Worm (Caenorhabditis elegans) whole organism, late embryonic: ENCODE results near the gene plpp-1.1.
A peak's percentile ranks its signal among the peaks of the same experiment; 100 is the strongest.

Experiments
- C08G9.2 ChIP-seq: sonication (generic microtip); optimal IDR thresholded peaks from 2 replicates; lab custom pipeline; 2016; ENCODE audit warnings: mild to moderate bottlenecking, missing genetic modification characterization, moderate library complexity, missing compliant biosample characterization
- C38D4.7 ChIP-seq: fragments of 200-800 bp; sonication (Bioruptor generic); optimal IDR thresholded peaks from 2 replicates; lab custom pipeline; 2018; ENCODE audit warnings: mild to moderate bottlenecking, missing genetic modification characterization, moderate library complexity, missing compliant biosample characterization
- Y22D7AL.16 ChIP-seq: sonication (generic microtip); optimal IDR thresholded peaks from 2 replicates; lab custom pipeline; 2016; ENCODE audit warnings: missing genetic modification characterization, missing compliant biosample characterization
- ahr-1 ChIP-seq: sonication (generic microtip); optimal IDR thresholded peaks from 2 replicates; lab custom pipeline; 2016; ENCODE audit warnings: missing genetic modification characterization, missing compliant biosample characterization
- ceh-14 ChIP-seq: sonication (generic microtip); optimal IDR thresholded peaks from 2 replicates; lab custom pipeline; 2016; ENCODE audit warnings: missing genotype, missing genetic modification characterization, missing compliant biosample characterization
- ceh-18 ChIP-seq: sonication (generic microtip); optimal IDR thresholded peaks from 2 replicates; lab custom pipeline; 2016; ENCODE audit warnings: missing genetic modification characterization, missing compliant biosample characterization
- ceh-19 ChIP-seq: fragments of 200-800 bp; sonication (Bioruptor generic); optimal IDR thresholded peaks from 2 replicates; lab custom pipeline; 2018; ENCODE audit warnings: mild to moderate bottlenecking, missing genetic modification characterization, missing compliant biosample characterization
- ceh-2 ChIP-seq: sonication (generic microtip); optimal IDR thresholded peaks from 2 replicates; lab custom pipeline; 2016; ENCODE audit warnings: missing genotype, missing genetic modification characterization, missing compliant biosample characterization
- ceh-24 ChIP-seq: sonication (generic microtip); optimal IDR thresholded peaks from 2 replicates; lab custom pipeline; 2016; ENCODE audit warnings: mild to moderate bottlenecking, missing genetic modification characterization, missing compliant biosample characterization
- ceh-31 ChIP-seq: sonication (generic microtip); optimal IDR thresholded peaks from 2 replicates; lab custom pipeline; 2016; ENCODE audit warnings: missing genetic modification characterization, missing compliant biosample characterization
- ceh-48 ChIP-seq: sonication (generic microtip); optimal IDR thresholded peaks from 2 replicates; lab custom pipeline; 2016; ENCODE audit warnings: missing genetic modification characterization, inconsistent platforms, missing compliant biosample characterization
- ceh-6 ChIP-seq: fragments of 200-800 bp; sonication (Bioruptor generic); optimal IDR thresholded peaks from 2 replicates; lab custom pipeline; 2018; ENCODE audit warnings: mild to moderate bottlenecking, missing genetic modification characterization, missing compliant biosample characterization
- che-1 ChIP-seq: sonication (generic microtip); optimal IDR thresholded peaks from 2 replicates; lab custom pipeline; 2016; ENCODE audit warnings: mild to moderate bottlenecking, missing genetic modification characterization, missing compliant biosample characterization
- dmd-4 ChIP-seq: sonication (generic microtip); optimal IDR thresholded peaks from 2 replicates; lab custom pipeline; 2016; ENCODE audit warnings: borderline replicate concordance, missing genetic modification characterization, missing compliant biosample characterization
- ets-4 ChIP-seq: sonication (generic microtip); optimal IDR thresholded peaks from 2 replicates; lab custom pipeline; 2016; ENCODE audit warnings: missing genetic modification characterization, missing compliant biosample characterization
- eyg-1 ChIP-seq: sonication (generic microtip); optimal IDR thresholded peaks from 2 replicates; lab custom pipeline; 2016; ENCODE audit warnings: missing genotype, missing genetic modification characterization, missing compliant biosample characterization
- fkh-10 ChIP-seq: fragments of 150-350 bp; optimal IDR thresholded peaks from 2 replicates; lab custom pipeline; 2014; ENCODE audit warnings: missing biosample characterization, missing genetic modification reagents, missing genetic modification characterization
- fkh-6 ChIP-seq: sonication (generic microtip); optimal IDR thresholded peaks from 2 replicates; lab custom pipeline; 2016; ENCODE audit warnings: missing genetic modification characterization, missing compliant biosample characterization
- gmeb-2 ChIP-seq: sonication (generic microtip); optimal IDR thresholded peaks from 2 replicates; lab custom pipeline; 2016; ENCODE audit warnings: missing genetic modification characterization, inconsistent platforms, missing compliant biosample characterization
- lim-6 ChIP-seq: sonication (generic microtip); optimal IDR thresholded peaks from 2 replicates; lab custom pipeline; 2016; ENCODE audit warnings: missing genetic modification characterization, missing compliant biosample characterization
- nfya-1 ChIP-seq: sonication (generic microtip); optimal IDR thresholded peaks from 2 replicates; lab custom pipeline; 2017; ENCODE audit warnings: missing genetic modification characterization, mild to moderate bottlenecking, missing compliant biosample characterization, antibody characterized with exemption, moderate library complexity
- nhr-11 ChIP-seq: fragments of 150-350 bp; optimal IDR thresholded peaks from 2 replicates; lab custom pipeline; 2014; ENCODE audit warnings: missing biosample characterization, missing genetic modification characterization
- nhr-232 ChIP-seq: sonication (generic microtip); optimal IDR thresholded peaks from 2 replicates; lab custom pipeline; 2016; ENCODE audit warnings: missing genetic modification characterization, missing compliant biosample characterization
- odd-2 ChIP-seq: sonication (generic microtip); optimal IDR thresholded peaks from 2 replicates; lab custom pipeline; 2017; ENCODE audit warnings: antibody characterized with exemption, mild to moderate bottlenecking, missing genetic modification characterization, missing compliant biosample characterization
- pha-4 ChIP-seq: fragments of 150-350 bp; optimal IDR thresholded peaks from 2 replicates; lab custom pipeline; 2018; ENCODE audit warnings: missing biosample characterization, missing genetic modification reagents, missing genetic modification characterization
- ref-2 ChIP-seq: sonication (generic microtip); optimal IDR thresholded peaks from 2 replicates; lab custom pipeline; 2016; ENCODE audit warnings: missing genetic modification characterization, missing compliant biosample characterization
- rnt-1 ChIP-seq: sonication (generic microtip); optimal IDR thresholded peaks from 2 replicates; lab custom pipeline; 2016; ENCODE audit warnings: missing genetic modification characterization, missing compliant biosample characterization
- sdc-2 ChIP-seq: sonication (generic microtip); optimal IDR thresholded peaks from 2 replicates; lab custom pipeline; 2016; ENCODE audit warnings: missing genotype, missing genetic modification characterization, missing compliant biosample characterization
- sox-2 ChIP-seq: fragments of 200-800 bp; sonication (Bioruptor generic); IDR thresholded peaks from 2 replicates; pipeline ENCODE4 v1.3.6; 2022; ENCODE audit warnings: missing genetic modification reagents, missing genetic modification characterization, missing compliant biosample characterization
- ttx-3 ChIP-seq: sonication (generic microtip); optimal IDR thresholded peaks from 2 replicates; lab custom pipeline; 2016; ENCODE audit warnings: missing genetic modification reagents, missing genetic modification characterization, missing compliant biosample characterization
- unc-3 ChIP-seq, 2 experiments: fragments of 200-800 bp in 1 of 2; sonication (Bioruptor generic) in 1 of 2; sonication (generic microtip) in 1 of 2; conservative IDR thresholded peaks in 1 of 2; optimal IDR thresholded peaks in 1 of 2; 2 replicates each; pipeline versions ENCODE4 v1.3.6 to Lab custom; 2016 to 2022; ENCODE audit warnings: missing compliant biosample characterization in 2 of 2, missing genetic modification characterization in 2 of 2, missing genetic modification reagents in 1 of 2
- zip-5 ChIP-seq: sonication (generic microtip); optimal IDR thresholded peaks from 2 replicates; lab custom pipeline; 2016; ENCODE audit warnings: missing genetic modification characterization, missing compliant biosample characterization

plpp-1.1 gene

DNA sequence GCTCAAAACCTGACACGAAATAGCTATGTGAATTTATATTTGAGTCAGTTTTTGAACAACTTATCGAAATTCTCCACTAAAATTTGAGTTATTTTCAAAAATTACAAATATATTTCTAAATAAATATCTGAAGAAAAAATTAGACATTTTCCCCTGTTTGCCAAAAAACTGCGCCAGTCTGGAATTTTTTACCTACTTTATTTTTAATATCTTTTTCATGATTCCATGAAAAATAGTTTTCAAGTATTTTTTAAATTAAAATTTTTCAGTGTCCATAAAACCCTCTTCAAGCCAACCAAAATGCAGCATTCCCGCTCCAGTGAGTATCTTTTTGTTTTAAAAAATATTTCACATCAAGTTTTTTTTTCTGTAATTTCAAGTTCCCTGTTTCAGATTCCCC, 36.7 kb downstream of the plpp-1.1 start, which contains the start of gene F53C3.8:
Gene F53C3.8 (plus strand): TSS at position 301 of the 400 bp plus-strand sequence.
- no peak for TF ChIP-seq ceh-24
- TF ChIP-seq lim-6 (tag; lab: Kevin White, UChicago), result no peak
- TF ChIP-seq ets-4, result no peak
- TF ChIP-seq ttx-3, result no peak
- no peak for TF ChIP-seq ceh-48 (tag; lab: Kevin White, UChicago)
- no peak for TF ChIP-seq dmd-4 (tag; lab: Kevin White, UChicago)
- TF ChIP-seq C38D4.7 (GFP tag; lab: Kevin White, UChicago), result no peak
- TF ChIP-seq ceh-6 (GFP tag; lab: Kevin White, UChicago), result no peak
- no peak for TF ChIP-seq che-1 (tag; lab: Kevin White, UChicago)
- TF ChIP-seq Y22D7AL.16 (tag; lab: Kevin White, UChicago), result no peak
- TF ChIP-seq C08G9.2 (tag; lab: Kevin White, UChicago), result no peak
- TF ChIP-seq pha-4 (tag; lab: Kevin White, UChicago), result no peak
- TF ChIP-seq ref-2 (tag; lab: Kevin White, UChicago), result no peak
- TF ChIP-seq ceh-14 (tag; lab: Kevin White, UChicago), result no peak
- no peak for TF ChIP-seq nhr-232 (tag; lab: Kevin White, UChicago)
- no peak for TF ChIP-seq ahr-1 (tag; lab: Kevin White, UChicago)
- TF ChIP-seq nhr-11 (tag; lab: Kevin White, UChicago), result no peak

DNA sequence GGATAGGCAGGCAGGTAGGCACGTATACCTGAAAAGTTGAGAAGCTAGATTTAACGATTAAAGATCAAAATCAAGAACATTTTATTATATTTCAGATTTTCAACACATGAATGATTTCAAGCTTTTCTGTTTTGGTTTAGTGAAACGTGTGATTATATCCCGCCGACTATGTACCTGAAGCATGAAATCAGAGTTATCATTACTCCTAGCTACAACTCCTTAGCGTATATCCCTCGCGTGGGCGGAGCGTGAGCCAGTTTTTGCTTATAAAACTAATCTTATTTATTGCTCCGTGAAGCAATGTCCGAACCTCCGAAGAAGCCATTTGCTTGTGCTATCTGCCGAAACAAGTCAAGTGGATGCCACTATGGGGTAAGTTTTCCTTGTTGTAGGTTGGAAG, 47.8 kb downstream of the plpp-1.1 start, which contains the start of gene nhr-166:
Gene nhr-166 (plus strand): TSS at position 301 of the 400 bp plus-strand sequence.
- TF ChIP-seq unc-3 (GFP tag; conservative IDR thresholded peaks at IDR 0.05; lab: Robert Waterston, UW) (no peak), unc-3 (tag; optimal IDR thresholded peaks at IDR 0.05; lab: Kevin White, UChicago) (no peak), nhr-232 (tag; lab: Kevin White, UChicago) (no peak), ceh-31 (tag; lab: Kevin White, UChicago) (no peak), fkh-10 (GFP tag; lab: Kevin White, UChicago) (no peak), odd-2 (no peak)

DNA sequence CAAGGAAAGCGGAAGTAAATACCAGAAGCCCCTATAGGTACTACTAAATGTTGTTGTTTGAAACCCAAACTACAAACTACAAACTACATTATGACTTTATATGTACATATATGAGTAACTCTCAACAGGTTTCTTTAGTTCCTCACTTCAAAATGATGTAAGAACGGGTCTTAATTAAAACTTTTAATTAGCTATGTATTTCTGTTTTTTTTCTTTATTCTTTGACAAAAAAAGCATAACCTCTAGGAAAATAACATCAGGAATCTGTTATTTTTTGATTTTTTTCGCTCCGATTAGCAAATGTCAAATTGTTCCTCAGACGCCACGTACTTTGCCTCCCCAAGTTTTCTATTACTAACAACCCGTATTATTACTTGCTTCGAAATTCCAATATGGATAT, 49.5 kb downstream of the plpp-1.1 start, which contains the start of gene srh-250:
Gene srh-250 (plus strand): TSS at position 301 of the 400 bp plus-strand sequence.
- no peak for TF ChIP-seq fkh-6
- TF ChIP-seq ceh-2, result no peak
- TF ChIP-seq sox-2 (GFP tag; lab: Robert Waterston, UW), result no peak
- no peak for TF ChIP-seq zip-5 (tag; lab: Kevin White, UChicago)
- no peak for TF ChIP-seq ceh-18 (tag; lab: Kevin White, UChicago)
- no peak for TF ChIP-seq rnt-1 (tag; lab: Kevin White, UChicago)
- TF ChIP-seq ceh-24, result no peak

DNA sequence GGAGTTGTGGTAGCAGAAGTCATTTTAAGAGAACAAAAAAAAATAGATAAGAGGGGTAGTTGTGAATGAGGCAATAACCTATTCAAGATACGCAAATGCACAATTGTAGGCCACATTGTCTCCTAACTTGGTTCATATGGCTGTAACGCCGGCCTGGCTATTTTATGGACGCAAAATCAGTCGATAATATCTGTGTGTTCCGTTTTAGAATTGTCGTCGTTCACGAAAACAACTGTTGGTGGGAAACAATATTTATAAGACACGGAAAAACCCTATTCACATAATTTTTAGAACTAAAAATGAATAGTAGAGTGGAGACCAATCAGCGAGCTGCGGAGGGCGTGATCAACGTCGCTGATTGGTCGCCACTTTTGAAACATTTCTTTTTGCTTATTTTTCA, 49.9 kb downstream of the plpp-1.1 start, which contains the start of gene sdz-7:
Gene sdz-7 (minus strand): TSS at position 101 of the 400 bp plus-strand sequence.
- TF ChIP-seq eyg-1 (tag; lab: Kevin White, UChicago) (no peak), nfya-1 (tag; lab: Kevin White, UChicago) (peak; percentile 43)

DNA sequence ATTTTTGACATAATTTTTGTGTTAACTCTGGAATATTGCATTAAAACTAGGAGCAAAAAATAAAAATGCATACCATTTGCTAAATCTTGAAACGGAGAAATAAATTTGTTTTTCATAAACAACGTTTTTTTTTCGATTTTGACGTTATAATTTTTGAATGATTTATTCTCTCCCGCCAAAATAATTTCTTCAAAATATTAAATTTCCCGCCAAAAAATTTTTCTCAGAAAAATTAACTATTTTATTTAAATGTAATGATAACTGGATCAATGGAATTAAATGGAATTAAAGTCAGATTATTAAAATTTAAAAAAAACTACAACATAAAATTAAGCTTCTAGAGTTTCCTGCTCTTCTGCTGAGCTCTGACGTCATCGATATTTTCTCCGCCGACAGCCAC, 50.7 kb downstream of the plpp-1.1 start, which contains the start of gene nep-3:
Gene nep-3 (minus strand): TSS at position 101 of the 400 bp plus-strand sequence.
- no peak for TF ChIP-seq rnt-1 (tag; lab: Kevin White, UChicago)
- TF ChIP-seq gmeb-2, result no peak
- TF ChIP-seq fkh-10 (GFP tag; lab: Kevin White, UChicago), result no peak
- no peak for TF ChIP-seq ceh-19
- TF ChIP-seq sdc-2 (tag; lab: Kevin White, UChicago), result no peak
